Worm (Caenorhabditis elegans): Measurements from ENCODE around the gene cox-6C.

ce11 chrIV:148756-149155 lies 22.2 kb downstream of the cox-6C start:
- TF ChIP-seq ceh-34 (tag; optimal IDR thresholded peaks at IDR 0.05) (no peak), unc-86 (tag; optimal IDR thresholded peaks at IDR 0.05) (no peak), nhr-11 (tag; optimal IDR thresholded peaks at IDR 0.05) (no peak), elt-2 (tag; optimal IDR thresholded peaks at IDR 0.05) (no peak), ets-4 (tag; optimal IDR thresholded peaks at IDR 0.05) (no peak), dmd-4 (tag; optimal IDR thresholded peaks at IDR 0.05; ENCODE audit: borderline replicate concordance) (no peak), ceh-18 (tag; optimal IDR thresholded peaks at IDR 0.05) (no peak), tbx-2 (tag; optimal IDR thresholded peaks at IDR 0.05) (no peak), lin-11 (tag; optimal IDR thresholded peaks at IDR 0.05) (no peak)
